Fruit fly (Drosophila melanogaster) Kc167 (cell line): Measurements from ENCODE around the gene vap.

Source experiments
- Myc ChIP-seq: fragments of >200 bp; optimal IDR thresholded peaks from 2 replicates; lab custom pipeline; 2017; ENCODE audit warnings: missing external identifiers
- Sin3A ChIP-seq: fragments of >200 bp; optimal IDR thresholded peaks from 2 replicates; lab custom pipeline; 2018; ENCODE audit warnings: missing external identifiers
- h ChIP-seq: fragments of >200 bp; optimal IDR thresholded peaks from 3 replicates; lab custom pipeline; 2018; ENCODE audit warnings: missing external identifiers
- insv ChIP-seq: fragments of >200 bp; optimal IDR thresholded peaks from 3 replicates; lab custom pipeline; 2018; ENCODE audit warnings: missing external identifiers
- psq ChIP-seq: fragments of >200 bp; optimal IDR thresholded peaks from 2 replicates; lab custom pipeline; 2017; ENCODE audit warnings: missing external identifiers
- ttk ChIP-seq: sonication (Bioruptor generic); optimal IDR thresholded peaks from 2 replicates; lab custom pipeline; 2017; ENCODE audit warnings: missing external identifiers

- TF ChIP-seq psq (lab: Kevin White, UChicago) (no peak), h (no peak), Myc (lab: Kevin White, UChicago) (no peak), insv (no peak), ttk (no peak), Sin3A (lab: Kevin White, UChicago) (no peak)
These were observed 16.0 kb downstream of the vap start for dm6 chrX:15989631-15990030.
